Fruit fly (Drosophila melanogaster) whole organism, wandering third instar larva: ENCODE data around the gene mRpL23.

Source experiments
- Dif ChIP-seq: fragments of 200-275, 200-300 bp; sonication (Bioruptor generic); optimal IDR thresholded peaks from 2 replicates; lab custom pipeline; 2018; ENCODE audit warnings: missing biosample characterization, missing genetic modification characterization; ENCODE audit not compliant: partially characterized antibody
- Sp1 ChIP-seq: fragments of 200-800 bp; sonication (Bioruptor generic); optimal IDR thresholded peaks from 3 replicates; lab custom pipeline; 2019; ENCODE audit warnings: missing biosample characterization, mild to moderate bottlenecking, missing genetic modification characterization, moderate library complexity
- h ChIP-seq: fragments of 200-800 bp; sonication (Bioruptor generic); optimal IDR thresholded peaks from 3 replicates; lab custom pipeline; 2016; ENCODE audit warnings: missing biosample characterization, mild to moderate bottlenecking, missing genetic modification characterization
- lola ChIP-seq: fragments of >200 bp; optimal IDR thresholded peaks from 2 replicates; lab custom pipeline; 2017; ENCODE audit warnings: missing biosample characterization, missing genetic modification characterization

DNA sequence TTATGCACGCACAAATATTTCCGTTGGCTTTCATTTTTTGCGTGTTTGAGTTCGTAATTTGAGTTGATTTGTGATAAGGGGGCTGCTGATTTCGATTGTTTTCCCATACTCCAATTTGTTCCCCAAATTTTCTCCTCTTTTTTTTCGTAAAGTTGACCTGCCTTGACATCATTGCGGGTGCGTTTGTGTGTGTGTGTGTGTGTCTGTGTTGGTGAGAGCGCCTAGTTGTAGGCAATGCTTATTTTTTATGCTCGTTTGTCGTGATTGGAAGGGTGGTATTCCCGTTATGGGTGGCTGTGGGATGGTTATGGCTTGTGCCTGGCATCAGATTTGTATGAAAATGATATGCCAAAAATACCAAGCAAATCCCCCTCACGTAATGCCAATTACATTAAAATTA, 48.2 kb downstream of the mRpL23 start:
- TF ChIP-seq Sp1 (GFP tag; lab: Kevin White, UChicago) (no peak), Dif (no peak), h (no peak), lola (no peak)
